Worm (Caenorhabditis elegans) whole organism, L4/young adult: ENCODE data around the gene wrt-10.

Experiments
- W03F9.2 ChIP-seq: fragments of 150-350 bp; optimal IDR thresholded peaks from 2 replicates; lab custom pipeline; 2014; ENCODE audit warnings: missing biosample characterization, missing genetic modification characterization
- dao-5 ChIP-seq: sonication (generic microtip); optimal IDR thresholded peaks from 2 replicates; lab custom pipeline; 2016; ENCODE audit warnings: missing genotype, missing genetic modification characterization, moderate library complexity, missing compliant biosample characterization
- him-1 ChIP-seq: sonication (generic microtip); optimal IDR thresholded peaks from 2 replicates; lab custom pipeline; 2016; ENCODE audit warnings: missing genotype, missing genetic modification reagents, missing genetic modification characterization, missing compliant biosample characterization

The wrt-10 gene

ce11 chrII:7534369-7534768 lies at the start of gene wrt-10:
Gene wrt-10, minus strand, starts transcription at chrII:7534563.
- TF ChIP-seq W03F9.2 (tag; lab: Kevin White, UChicago) (no peak), him-1 (tag; lab: Kevin White, UChicago) (no peak), dao-5 (tag; lab: Kevin White, UChicago) (no peak)

- no peak for TF ChIP-seq dao-5 (tag; lab: Kevin White, UChicago)
- no peak for TF ChIP-seq W03F9.2 (tag; lab: Kevin White, UChicago)
- TF ChIP-seq him-1 (tag; lab: Kevin White, UChicago), result no peak
Measured at ce11 chrII:7583555-7583954, 49.2 kb upstream of the wrt-10 start, which contains the start of gene mks-3. Gene mks-3, minus strand, starts transcription at chrII:7583655.

- TF ChIP-seq W03F9.2 (tag; lab: Kevin White, UChicago) (no peak), dao-5 (tag; lab: Kevin White, UChicago) (no peak), him-1 (tag; lab: Kevin White, UChicago) (no peak)
Measured at ce11 chrII:7577412-7577811, 43.0 kb upstream of the wrt-10 start, which contains the start of gene F35D2.6. Gene F35D2.6, plus strand, starts transcription at chrII:7577712.

DNA sequence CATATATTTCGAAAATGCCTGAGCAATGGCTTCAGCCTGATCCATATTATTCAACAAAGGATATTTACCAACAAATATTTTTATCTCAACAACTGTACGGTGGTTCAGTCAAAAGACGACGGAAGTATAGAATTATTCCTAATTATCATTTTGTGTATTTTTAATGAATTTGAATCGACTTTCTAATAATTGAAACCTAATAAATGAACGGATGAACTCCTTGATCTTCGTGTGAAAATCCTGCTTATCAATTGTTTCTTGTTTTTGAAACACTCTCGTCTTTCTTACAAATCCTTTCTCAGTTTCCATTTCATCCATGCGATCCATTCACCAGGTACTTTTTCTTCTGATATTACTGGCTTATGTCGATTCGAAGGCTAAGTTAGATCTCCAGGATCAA lies 41.3 kb upstream of the wrt-10 start, which contains the start of gene F35D2.1:
F35D2.1 (plus strand) TSS at position 301 of the 400 bp plus-strand sequence.
- TF ChIP-seq W03F9.2 (tag; lab: Kevin White, UChicago), result no peak
- TF ChIP-seq dao-5 (tag; lab: Kevin White, UChicago), result no peak
- no peak for TF ChIP-seq him-1 (tag; lab: Kevin White, UChicago)

- no peak for TF ChIP-seq him-1 (tag; lab: Kevin White, UChicago)
- TF ChIP-seq dao-5 (tag; lab: Kevin White, UChicago), result no peak
- no peak for TF ChIP-seq W03F9.2 (tag; lab: Kevin White, UChicago)
Measured at ce11 chrII:7574143-7574542, 39.8 kb upstream of the wrt-10 start, which contains the start of gene F35D2.2. Gene F35D2.2, plus strand, starts transcription at chrII:7574443.

ce11 chrII:7570820-7571219 lies 36.5 kb upstream of the wrt-10 start:
- no peak for TF ChIP-seq dao-5 (tag; lab: Kevin White, UChicago)
- no peak for TF ChIP-seq W03F9.2 (tag; lab: Kevin White, UChicago)
- TF ChIP-seq him-1 (tag; lab: Kevin White, UChicago), result no peak

DNA sequence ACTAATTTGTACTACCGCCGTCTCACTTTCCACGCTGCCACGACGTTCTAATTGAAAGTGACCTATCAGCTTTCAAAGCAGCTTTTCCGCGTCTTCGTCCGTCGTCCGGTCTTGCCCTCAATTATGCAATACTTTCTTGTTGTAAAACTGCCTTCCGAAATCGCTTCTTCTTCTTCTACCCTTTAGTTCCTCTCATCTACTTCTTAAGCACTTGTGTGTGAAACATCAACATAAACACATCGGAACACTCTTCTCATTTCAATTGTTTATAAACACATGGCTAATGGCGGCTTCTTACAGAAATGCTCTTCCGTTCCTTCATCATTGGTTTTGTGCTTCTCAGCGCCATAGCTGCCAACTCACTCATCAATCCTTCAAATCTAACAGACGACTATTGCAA lies 35.9 kb upstream of the wrt-10 start, which contains the start of gene F35D2.3:
F35D2.3 (plus strand) TSS at position 301 of the 400 bp plus-strand sequence.
- TF ChIP-seq W03F9.2 (tag; lab: Kevin White, UChicago) (no peak), him-1 (tag; lab: Kevin White, UChicago) (no peak), dao-5 (tag; lab: Kevin White, UChicago) (no peak)

ce11 chrII:7562616-7563015 lies 28.3 kb upstream of the wrt-10 start:
- TF ChIP-seq W03F9.2 (tag; lab: Kevin White, UChicago) (no peak), dao-5 (tag; lab: Kevin White, UChicago) (no peak)

DNA sequence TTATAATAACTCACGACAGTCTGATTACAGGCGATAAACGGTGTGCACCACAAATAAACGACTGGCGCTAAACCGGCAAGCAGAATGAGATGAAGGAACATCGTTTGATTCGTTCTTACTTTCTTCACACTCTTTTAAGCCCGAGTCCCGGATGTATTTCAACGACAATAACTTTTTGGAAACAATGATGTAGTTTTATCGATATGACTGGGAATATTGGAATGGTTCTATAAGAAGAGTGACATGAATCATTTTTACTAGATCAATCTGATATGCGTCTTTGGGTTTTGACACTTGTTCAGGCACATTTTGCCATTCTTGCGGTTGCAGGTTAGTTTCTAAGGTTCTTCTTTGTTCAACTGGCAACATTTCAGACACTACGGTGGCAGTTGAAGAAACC lies 27.1 kb upstream of the wrt-10 start, which contains the start of the genes ZK1290.11 and ZK1290.1:
ZK1290.11 (minus strand) TSS at position 101 of the 400 bp plus-strand sequence.
ZK1290.1 (plus strand) TSS at position 271 of the 400 bp plus-strand sequence.
- TF ChIP-seq W03F9.2 (tag; lab: Kevin White, UChicago) (no peak), dao-5 (tag; lab: Kevin White, UChicago) (no peak), him-1 (tag; lab: Kevin White, UChicago) (no peak)

DNA sequence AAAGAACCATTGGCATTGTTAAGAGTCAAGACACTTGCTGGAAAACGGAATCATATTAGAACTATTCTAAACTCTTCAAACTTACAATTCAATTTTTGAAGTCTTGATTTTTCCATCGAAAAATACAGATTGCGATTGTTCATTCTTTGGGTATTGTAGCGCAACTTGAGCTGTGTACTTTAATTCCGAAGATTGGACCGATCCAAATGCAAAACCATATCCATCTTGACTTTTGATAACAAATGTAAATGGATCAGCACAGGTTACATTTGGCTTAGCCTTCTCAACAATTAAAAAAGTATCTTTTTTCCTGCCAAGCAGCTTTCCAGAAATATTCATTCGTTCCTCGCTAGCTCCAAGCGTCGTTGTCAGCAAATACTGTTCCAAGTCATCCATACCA lies 26.5 kb upstream of the wrt-10 start:
- no peak for TF ChIP-seq dao-5 (tag; lab: Kevin White, UChicago)
- no peak for TF ChIP-seq him-1 (tag; lab: Kevin White, UChicago)
- no peak for TF ChIP-seq W03F9.2 (tag; lab: Kevin White, UChicago)

DNA sequence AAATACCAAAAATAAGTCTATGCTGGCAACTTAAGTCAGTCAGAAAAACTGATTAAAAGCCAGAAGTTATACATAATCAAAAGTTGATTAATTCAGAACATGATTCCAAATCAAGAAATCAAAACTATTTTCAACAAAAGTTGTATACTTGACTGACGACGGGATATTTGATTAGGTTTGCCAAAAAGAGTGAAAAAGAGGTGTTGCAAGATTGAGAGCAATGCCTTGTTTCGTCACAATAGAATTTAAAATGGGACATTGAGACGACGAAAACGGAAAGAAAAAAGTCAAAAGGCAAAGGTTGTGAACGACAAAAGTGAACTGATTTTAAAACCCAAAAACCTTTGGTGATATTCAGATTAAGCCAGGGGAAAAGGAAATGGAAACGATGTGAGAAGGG lies 24.5 kb upstream of the wrt-10 start:
- TF ChIP-seq W03F9.2 (tag; lab: Kevin White, UChicago), result no peak
- TF ChIP-seq dao-5 (tag; lab: Kevin White, UChicago), result no peak

- no peak for TF ChIP-seq him-1 (tag; lab: Kevin White, UChicago)
- no peak for TF ChIP-seq W03F9.2 (tag; lab: Kevin White, UChicago)
- no peak for TF ChIP-seq dao-5 (tag; lab: Kevin White, UChicago)
Measured at ce11 chrII:7557981-7558380, 23.6 kb upstream of the wrt-10 start.

ce11 chrII:7555454-7555853 lies 21.1 kb upstream of the wrt-10 start, which contains the start of gene ZK1290.14:
Gene ZK1290.14, minus strand, starts transcription at chrII:7555592.
- TF ChIP-seq him-1 (tag; lab: Kevin White, UChicago), result no peak
- no peak for TF ChIP-seq dao-5 (tag; lab: Kevin White, UChicago)
- no peak for TF ChIP-seq W03F9.2 (tag; lab: Kevin White, UChicago)

DNA sequence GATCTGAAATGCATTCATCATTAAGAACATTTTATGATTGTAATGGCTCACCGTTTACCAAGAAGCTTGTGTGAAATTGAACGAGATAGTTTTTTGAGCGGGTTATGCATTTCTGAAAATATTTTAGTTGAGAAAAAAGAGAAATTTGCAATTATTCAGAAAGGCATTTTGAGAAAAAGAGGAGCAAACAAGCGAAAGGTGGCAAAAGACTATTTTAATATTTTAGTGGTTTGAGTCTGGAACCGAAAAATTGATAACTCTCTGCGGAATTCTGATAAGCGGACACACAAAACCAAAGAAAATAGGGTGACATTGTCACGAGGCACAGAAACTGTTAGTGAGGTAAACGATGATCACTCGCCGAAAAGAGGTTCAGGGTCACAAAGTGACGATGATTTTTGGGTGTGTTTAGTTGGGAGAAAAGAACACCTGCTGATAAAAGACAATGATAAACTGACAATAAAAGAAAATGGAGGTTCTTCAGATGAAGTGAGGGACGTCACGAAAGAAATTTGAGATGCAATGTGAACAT lies 20.4 kb upstream of the wrt-10 start:
- TF ChIP-seq him-1 (tag; lab: Kevin White, UChicago) (no peak), W03F9.2 (tag; lab: Kevin White, UChicago) (peak; percentile 11)
